Worm (Caenorhabditis elegans): ENCODE results near the gene fars-2.

The fars-2 gene

DNA sequence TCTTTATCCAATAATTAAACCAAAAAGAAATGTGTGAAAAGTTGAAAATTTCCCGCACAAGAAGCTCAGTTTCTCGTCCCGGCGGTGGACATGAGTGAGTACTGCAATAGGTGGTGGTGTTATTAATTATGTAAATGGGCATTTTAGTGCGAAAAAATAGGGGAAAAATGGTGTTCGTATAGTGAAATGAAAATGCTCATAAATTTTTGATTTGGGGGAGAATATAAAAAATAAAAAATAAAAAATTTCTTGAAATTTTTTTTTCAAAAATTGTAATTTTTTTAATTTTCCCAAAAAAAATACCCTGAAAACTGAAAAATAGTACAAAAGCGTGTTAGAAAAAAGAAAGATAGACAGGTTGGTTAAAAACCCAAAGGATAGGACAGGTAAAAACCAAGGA, 12.0 kb downstream of the fars-2 start, which contains the start of gene gly-4:
Gene gly-4 (minus strand): TSS at position 101 of the 400 bp plus-strand sequence.
- TF ChIP-seq sea-2 (GFP tag; IDR thresholded peaks at IDR 0.05) (no peak), mes-4 (tag; optimal IDR thresholded peaks at IDR 0.05) (no peak), F39B2.1 (GFP tag; IDR thresholded peaks at IDR 0.05) (no peak), ztf-26 (tag; optimal IDR thresholded peaks at IDR 0.05) (no peak), T07F8.4 (tag; optimal IDR thresholded peaks at IDR 0.05) (no peak), F37B4.10 (GFP tag; IDR thresholded peaks at IDR 0.05) (no peak), C17E4.6 (GFP tag; IDR thresholded peaks at IDR 0.05) (no peak), madf-10 (tag; optimal IDR thresholded peaks at IDR 0.05) (no peak), madf-3 (GFP tag; IDR thresholded peaks at IDR 0.05) (no peak), mxl-1 (tag; optimal IDR thresholded peaks at IDR 0.05) (no peak), ceh-27 (GFP tag; optimal IDR thresholded peaks at IDR 0.05) (no peak), nhr-80 (tag; optimal IDR thresholded peaks at IDR 0.05) (no peak), Y53F4B.3 (GFP tag; IDR thresholded peaks at IDR 0.05) (no peak), bed-1 (GFP tag; IDR thresholded peaks at IDR 0.05) (no peak), somi-1 (GFP tag; optimal IDR thresholded peaks at IDR 0.05) (no peak), Y95B8A.8 (GFP tag; IDR thresholded peaks at IDR 0.05) (no peak)

DNA sequence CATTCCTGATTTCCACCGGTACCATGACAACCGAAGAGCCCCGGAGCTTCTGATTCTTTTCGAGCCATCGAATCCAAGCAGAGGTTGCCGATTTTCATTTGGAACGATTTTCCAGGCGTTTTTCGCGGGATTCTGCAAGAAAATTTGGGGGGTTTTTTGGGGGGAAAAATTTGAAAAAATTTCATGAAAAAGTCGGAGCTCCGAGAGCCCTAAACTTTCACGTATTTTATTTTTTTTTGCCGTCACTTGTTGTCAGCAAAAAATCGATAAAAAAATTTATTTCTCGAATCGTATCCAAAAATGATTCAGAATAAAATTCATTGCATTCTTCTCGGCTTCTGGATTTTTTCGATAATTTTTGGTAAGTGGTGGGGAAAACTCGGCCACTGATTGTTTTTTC, 24.3 kb downstream of the fars-2 start, which contains the start of gene Y116F11B.13:
Gene Y116F11B.13 (plus strand): TSS at position 301 of the 400 bp plus-strand sequence.
- TF ChIP-seq F55B11.4 (tag; optimal IDR thresholded peaks at IDR 0.05; ENCODE audit: borderline replicate concordance, insufficient read depth), result no peak
- no peak for TF ChIP-seq efl-1 (GFP tag; optimal IDR thresholded peaks at IDR 0.05)
- TF ChIP-seq gei-17 (GFP tag; optimal IDR thresholded peaks at IDR 0.05), result no peak
- TF ChIP-seq mel-28 (tag; optimal IDR thresholded peaks at IDR 0.05; ENCODE audit: borderline replicate concordance), result no peak

DNA sequence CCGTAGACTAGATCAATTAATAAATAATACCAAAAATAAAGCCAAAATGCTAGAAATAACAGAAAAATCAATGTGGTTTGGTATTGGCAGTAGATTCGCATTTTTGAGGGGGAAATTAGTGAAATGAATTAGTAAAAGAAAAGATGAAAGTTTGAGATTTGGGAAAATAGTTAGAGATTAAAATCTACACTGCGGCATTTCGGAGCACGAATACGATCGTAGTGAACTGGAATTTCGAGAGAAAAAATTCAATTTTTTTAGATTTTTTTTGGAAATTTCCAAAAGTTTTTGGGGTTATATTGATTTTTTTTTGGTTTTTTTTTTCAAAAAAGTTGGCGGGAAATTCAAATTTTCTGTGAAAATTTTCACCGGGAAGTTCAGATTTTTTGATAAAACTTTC, 39.4 kb downstream of the fars-2 start, which contains the start of gene Y116F11B.9:
Gene Y116F11B.9 (minus strand): TSS at position 101 of the 400 bp plus-strand sequence.
- TF ChIP-seq lsy-27 (tag; optimal IDR thresholded peaks at IDR 0.05; ENCODE audit: borderline replicate concordance, insufficient read depth) (no peak), egl-44 (GFP tag; IDR thresholded peaks at IDR 0.05) (no peak), rpc-1 (optimal IDR thresholded peaks at IDR 0.05) (no peak), rpc-1 (tag; optimal IDR thresholded peaks at IDR 0.05) (no peak), lin-35 (GFP tag; optimal IDR thresholded peaks at IDR 0.05) (no peak), egl-18 (GFP tag; IDR thresholded peaks at IDR 0.05) (no peak), lin-26 (GFP tag; IDR thresholded peaks at IDR 0.05) (no peak), madf-3 (GFP tag; IDR thresholded peaks at IDR 0.05) (no peak), cebp-2 (GFP tag; IDR thresholded peaks at IDR 0.05) (no peak), K11D2.4 (GFP tag; IDR thresholded peaks at IDR 0.05) (no peak), sea-2 (GFP tag; IDR thresholded peaks at IDR 0.05) (no peak), T07F8.4 (tag; optimal IDR thresholded peaks at IDR 0.05) (no peak)

DNA sequence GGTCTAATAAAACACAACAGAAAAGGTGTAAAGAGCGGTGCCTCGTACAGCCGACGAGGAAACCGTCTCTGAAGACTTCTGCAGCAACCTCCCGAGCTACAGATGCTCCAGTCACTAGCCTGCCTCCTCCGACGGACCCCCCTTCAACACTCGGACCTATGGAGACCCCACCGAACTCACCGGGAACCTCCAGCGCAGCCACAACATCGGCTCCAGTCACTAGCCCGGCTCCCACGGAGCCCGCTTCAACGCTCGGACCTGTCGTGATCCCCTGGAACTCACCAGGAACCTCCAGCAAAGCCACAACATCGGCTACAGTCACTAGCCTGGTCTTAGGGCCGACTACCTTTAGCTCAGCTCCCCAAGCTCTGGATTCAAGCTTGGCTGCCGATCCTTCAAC, 47.0 kb downstream of the fars-2 start:
- peak; percentile 81 for TF ChIP-seq egrh-3 (GFP tag; IDR thresholded peaks at IDR 0.05)
- TF ChIP-seq dpl-1 (GFP tag; optimal IDR thresholded peaks at IDR 0.05), result no peak

DNA sequence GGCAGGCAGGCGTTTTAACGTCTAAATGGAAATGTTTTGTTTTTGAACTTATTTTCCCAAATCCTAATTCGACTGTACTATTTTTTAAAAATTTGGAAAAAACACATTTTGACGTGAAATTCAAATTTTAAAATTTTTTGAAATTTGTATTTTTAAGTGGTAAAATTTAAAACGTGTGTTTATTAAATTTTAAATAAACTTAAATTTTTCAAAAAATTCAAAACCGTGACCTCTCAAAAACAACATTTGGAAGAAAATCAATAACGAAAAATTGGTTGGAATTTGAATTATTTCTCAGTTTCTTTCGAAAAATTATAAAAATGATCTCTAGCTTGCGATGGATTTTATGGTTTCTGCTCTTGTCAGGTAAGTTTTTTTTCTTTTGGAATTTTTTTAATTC, 49.9 kb downstream of the fars-2 start, which contains the start of gene Y116F11B.8:
Gene Y116F11B.8 (plus strand): TSS at position 301 of the 400 bp plus-strand sequence.
- TF ChIP-seq hlh-26 (GFP tag; conservative IDR thresholded peaks at IDR 0.05), result no peak

DNA sequence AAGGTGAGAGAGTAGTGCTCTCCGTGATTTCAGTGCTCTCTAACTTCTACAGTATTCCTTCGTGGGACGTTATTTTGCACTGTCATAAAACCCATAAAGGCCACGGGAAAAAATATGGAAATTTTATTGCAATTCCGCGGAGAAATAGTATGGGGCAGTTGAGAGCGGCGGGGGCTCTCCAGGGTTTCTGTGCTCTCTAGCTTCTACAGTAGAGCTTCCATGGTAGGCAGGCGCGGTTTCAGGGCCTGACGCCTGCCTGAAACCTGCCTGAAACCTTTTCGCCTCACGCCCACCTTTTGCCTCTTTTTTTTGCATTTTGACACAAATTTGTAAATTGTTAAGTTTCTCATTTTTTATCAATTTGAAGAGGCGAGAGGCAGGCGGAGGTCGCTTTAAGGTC, 50.3 kb downstream of the fars-2 start:
- TF ChIP-seq lsl-1 (GFP tag; optimal IDR thresholded peaks at IDR 0.05), result no peak
- TF ChIP-seq zfh-2 (GFP tag; conservative IDR thresholded peaks at IDR 0.05), result peak; percentile 59; the same call in 1 of the 2 replicates
